Worm (Caenorhabditis elegans) whole organism, early embryonic: ENCODE results near the gene M28.10.

Experiments used
- F13C5.2 ChIP-seq: sonication (generic microtip); optimal IDR thresholded peaks from 2 replicates; lab custom pipeline; 2017; ENCODE audit warnings: mild to moderate bottlenecking, missing genetic modification characterization, inconsistent platforms, missing compliant biosample characterization
- aly-1 ChIP-seq: sonication (generic microtip); optimal IDR thresholded peaks from 2 replicates; lab custom pipeline; 2016; ENCODE audit warnings: missing genetic modification characterization, missing compliant biosample characterization
- ama-1 ChIP-seq: fragments of 150-350 bp; optimal IDR thresholded peaks from 2 replicates; lab custom pipeline; 2014
- ceh-13 ChIP-seq: fragments of 200-800 bp; sonication (Bioruptor generic); optimal IDR thresholded peaks from 2 replicates; lab custom pipeline; 2018; ENCODE audit warnings: mild to moderate bottlenecking, missing genetic modification characterization, missing compliant biosample characterization
- flt-1 ChIP-seq: fragments of 200-800 bp; sonication (Bioruptor generic); IDR thresholded peaks from 2 replicates; pipeline ENCODE4 v1.3.6; 2022; ENCODE audit warnings: missing genetic modification characterization, missing compliant biosample characterization
- hnd-1 ChIP-seq: sonication (generic microtip); optimal IDR thresholded peaks from 2 replicates; lab custom pipeline; 2016; ENCODE audit warnings: missing genetic modification characterization, missing compliant biosample characterization
- scrt-1 ChIP-seq: fragments of 200-800 bp; sonication (Bioruptor generic); IDR thresholded peaks from 2 replicates; pipeline ENCODE4 v1.3.6; 2022; ENCODE audit warnings: missing genetic modification characterization, missing compliant biosample characterization
- tbx-37 ChIP-seq: fragments of 200-800 bp; sonication (Bioruptor generic); conservative IDR thresholded peaks from 2 replicates; pipeline ENCODE4 v1.3.6; 2022; ENCODE audit warnings: missing genetic modification reagents, missing genetic modification characterization, missing compliant biosample characterization
- tra-4 ChIP-seq: sonication (generic microtip); optimal IDR thresholded peaks from 2 replicates; lab custom pipeline; 2017; ENCODE audit warnings: missing genetic modification characterization, missing compliant biosample characterization

DNA sequence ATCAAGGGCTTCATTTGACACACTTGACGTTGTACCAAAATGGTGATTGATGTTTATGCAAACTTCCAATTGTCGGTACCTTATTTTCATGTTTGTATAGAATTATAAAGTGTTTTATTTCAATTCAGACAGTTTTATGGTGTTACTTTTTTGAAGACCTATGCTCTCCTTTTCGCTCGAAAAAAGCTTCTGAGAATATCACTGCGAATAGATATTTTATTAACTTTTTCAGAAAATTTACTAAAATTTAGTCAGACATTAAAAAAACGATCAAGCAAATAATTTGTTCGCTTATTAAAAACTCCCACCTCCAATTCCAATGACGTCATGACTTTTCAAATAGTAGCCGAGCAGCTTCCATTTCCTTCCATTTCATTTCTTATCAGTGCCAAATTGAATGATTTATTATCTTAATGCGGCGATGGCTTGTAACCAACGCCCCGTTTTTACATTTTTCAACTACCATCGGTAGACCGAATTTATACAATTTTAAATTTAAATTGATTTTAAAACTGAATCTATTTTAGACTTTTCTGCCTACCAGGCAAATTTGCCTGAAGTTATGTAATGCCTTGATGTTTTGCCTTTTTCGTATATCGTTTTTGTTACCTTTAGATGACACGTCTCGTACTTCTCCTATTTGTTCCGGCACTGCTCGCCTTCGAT lies at the start of gene M28.10:
- TF ChIP-seq tbx-37 (GFP tag; lab: Robert Waterston, UW) (no peak), ama-1 (lab: Kevin White, UChicago) (no peak), ceh-13 (no peak), flt-1 (GFP tag; lab: Robert Waterston, UW) (no peak), scrt-1 (GFP tag; lab: Robert Waterston, UW) (no peak), hnd-1 (tag; lab: Kevin White, UChicago) (no peak), tra-4 (tag; lab: Kevin White, UChicago) (no peak), aly-1 (tag; lab: Kevin White, UChicago) (no peak), F13C5.2 (tag; lab: Kevin White, UChicago) (no peak)
